Worm (Caenorhabditis elegans) whole organism, L2 larva: ENCODE measurements around the gene lgc-20.

ENCODE experiments used
- C34F6.9 ChIP-seq: fragments of 150-350 bp; optimal IDR thresholded peaks from 2 replicates; lab custom pipeline; 2014; ENCODE audit warnings: missing biosample characterization, missing genetic modification characterization
- F13H6.1 ChIP-seq: sonication (generic microtip); optimal IDR thresholded peaks from 2 replicates; lab custom pipeline; 2016; ENCODE audit warnings: missing genetic modification characterization, missing compliant biosample characterization
- R02D3.7 ChIP-seq: fragments of 150-350 bp; optimal IDR thresholded peaks from 2 replicates; lab custom pipeline; 2014; ENCODE audit warnings: missing biosample characterization, missing genetic modification characterization
- Y55F3AM.14 ChIP-seq: fragments of 200-800 bp; sonication (Bioruptor generic); optimal IDR thresholded peaks from 2 replicates; lab custom pipeline; 2018; ENCODE audit warnings: mild to moderate bottlenecking, missing genetic modification characterization, missing compliant biosample characterization
- ZK546.5 ChIP-seq: sonication (generic microtip); optimal IDR thresholded peaks from 2 replicates; lab custom pipeline; 2017; ENCODE audit warnings: missing biosample characterization, missing genetic modification characterization
- alr-1 ChIP-seq: fragments of 150-350 bp; optimal IDR thresholded peaks from 2 replicates; lab custom pipeline; 2014; ENCODE audit warnings: missing biosample characterization, missing genetic modification characterization
- aly-2 ChIP-seq: fragments of 150-350 bp; optimal IDR thresholded peaks from 2 replicates; lab custom pipeline; 2014; ENCODE audit warnings: missing biosample characterization, missing genetic modification characterization
- ama-1 ChIP-seq: fragments of 150-350 bp; optimal IDR thresholded peaks from 2 replicates; lab custom pipeline; 2018; ENCODE audit warnings: inconsistent platforms
- blmp-1 ChIP-seq: sonication (generic microtip); optimal IDR thresholded peaks from 2 replicates; lab custom pipeline; 2017; ENCODE audit warnings: missing genetic modification characterization, mild to moderate bottlenecking, missing compliant biosample characterization, antibody characterized with exemption, moderate library complexity; ENCODE audit not compliant: insufficient read depth
- ceh-82 ChIP-seq: fragments of 150-350 bp; optimal IDR thresholded peaks from 2 replicates; lab custom pipeline; 2014; ENCODE audit warnings: missing biosample characterization, missing genetic modification characterization
- crh-2 ChIP-seq: sonication (generic microtip); optimal IDR thresholded peaks from 2 replicates; lab custom pipeline; 2017; ENCODE audit warnings: missing biosample characterization, missing genetic modification characterization
- egl-27 ChIP-seq: sonication (generic microtip); optimal IDR thresholded peaks from 3 replicates; lab custom pipeline; 2017; ENCODE audit warnings: missing biosample characterization, missing genetic modification reagents, missing genetic modification characterization
- elt-1 ChIP-seq: fragments of 150-350 bp; optimal IDR thresholded peaks from 2 replicates; lab custom pipeline; 2014; ENCODE audit warnings: missing biosample characterization, missing genetic modification characterization
- elt-3 ChIP-seq: sonication (generic microtip); optimal IDR thresholded peaks from 2 replicates; lab custom pipeline; 2017; ENCODE audit warnings: missing biosample characterization, missing genetic modification characterization
- fos-1 ChIP-seq: fragments of 150-350 bp; optimal IDR thresholded peaks from 2 replicates; lab custom pipeline; 2014; ENCODE audit warnings: missing biosample characterization, missing genetic modification characterization
- gmeb-1 ChIP-seq: fragments of 150-350 bp; optimal IDR thresholded peaks from 2 replicates; lab custom pipeline; 2014; ENCODE audit warnings: missing biosample characterization, missing genetic modification characterization
- lin-11 ChIP-seq: fragments of 150-350 bp; sonication (generic microtip); optimal IDR thresholded peaks from 2 replicates; lab custom pipeline; 2014; ENCODE audit warnings: missing biosample characterization, missing genetic modification characterization, inconsistent platforms, mixed read lengths
- lin-13 ChIP-seq: fragments of 150-350 bp; optimal IDR thresholded peaks from 2 replicates; lab custom pipeline; 2014; ENCODE audit warnings: missing biosample characterization, missing genetic modification reagents, missing genetic modification characterization
- lsy-2 ChIP-seq, 2 experiments: fragments of 150-350 bp in 1 of 2; sonication (generic microtip) in 1 of 2; optimal IDR thresholded peaks; 2 replicates each; lab custom pipeline; 2014 to 2017; ENCODE audit warnings: missing biosample characterization in 2 of 2, missing genetic modification characterization in 2 of 2
- mab-5 ChIP-seq: fragments of 150-350 bp; optimal IDR thresholded peaks from 2 replicates; lab custom pipeline; 2014; ENCODE audit warnings: missing biosample characterization, missing genetic modification characterization
- mdl-1 ChIP-seq, 2 experiments: fragments of 150-350 bp in 1 of 2; sonication (generic microtip) in 1 of 2; optimal IDR thresholded peaks; 2 replicates each; lab custom pipeline; 2017; ENCODE audit warnings: missing biosample characterization in 2 of 2, missing genetic modification characterization in 2 of 2
- nhr-10 ChIP-seq: sonication (generic microtip); optimal IDR thresholded peaks from 2 replicates; lab custom pipeline; 2017; ENCODE audit warnings: missing biosample characterization, missing genetic modification characterization
- nhr-11 ChIP-seq: fragments of 150-350 bp; optimal IDR thresholded peaks from 2 replicates; lab custom pipeline; 2014; ENCODE audit warnings: missing biosample characterization, missing genetic modification characterization
- nhr-12 ChIP-seq: fragments of 150-350 bp; optimal IDR thresholded peaks from 2 replicates; lab custom pipeline; 2014; ENCODE audit warnings: missing biosample characterization, missing genetic modification characterization
- nhr-129 ChIP-seq: fragments of 150-350 bp; optimal IDR thresholded peaks from 2 replicates; lab custom pipeline; 2014; ENCODE audit warnings: missing biosample characterization, missing genetic modification characterization
- nhr-21 ChIP-seq: fragments of 150-350 bp; optimal IDR thresholded peaks from 2 replicates; lab custom pipeline; 2014; ENCODE audit warnings: missing biosample characterization, missing genetic modification characterization
- nhr-23 ChIP-seq: fragments of 150-350 bp; optimal IDR thresholded peaks from 2 replicates; lab custom pipeline; 2014; ENCODE audit warnings: missing biosample characterization, missing genetic modification reagents, missing genetic modification characterization
- nhr-237 ChIP-seq: fragments of 150-350 bp; optimal IDR thresholded peaks from 2 replicates; lab custom pipeline; 2014; ENCODE audit warnings: missing biosample characterization, missing genetic modification characterization
- nhr-25 ChIP-seq: fragments of 150-350 bp; sonication (generic microtip); optimal IDR thresholded peaks from 3 replicates; lab custom pipeline; 2014; ENCODE audit warnings: missing biosample characterization, missing genetic modification characterization
- nhr-6 ChIP-seq: fragments of 150-350 bp; optimal IDR thresholded peaks from 2 replicates; lab custom pipeline; 2014; ENCODE audit warnings: missing biosample characterization, missing genetic modification characterization
- peb-1 ChIP-seq: fragments of 150-350 bp; optimal IDR thresholded peaks from 2 replicates; lab custom pipeline; 2014; ENCODE audit warnings: missing biosample characterization, missing genetic modification characterization
- sem-4 ChIP-seq: fragments of 150-350 bp; optimal IDR thresholded peaks from 2 replicates; lab custom pipeline; 2014; ENCODE audit warnings: missing biosample characterization, missing genetic modification reagents, missing genetic modification characterization
- skn-1 ChIP-seq: sonication (generic microtip); optimal IDR thresholded peaks from 2 replicates; lab custom pipeline; 2017; ENCODE audit warnings: missing biosample characterization, missing genetic modification characterization
- sma-3 ChIP-seq: sonication (generic microtip); optimal IDR thresholded peaks from 2 replicates; lab custom pipeline; 2016; ENCODE audit warnings: missing genetic modification reagents, missing genetic modification characterization, missing compliant biosample characterization
- sma-9 ChIP-seq, 2 experiments: fragments of 150-350 bp in 1 of 2; sonication (generic microtip) in 1 of 2; optimal IDR thresholded peaks; 2 replicates each; lab custom pipeline; 2014 to 2016; ENCODE audit warnings: missing genetic modification characterization in 2 of 2, mild to moderate bottlenecking in 1 of 2, missing biosample characterization in 1 of 2, missing compliant biosample characterization in 1 of 2, missing genetic modification reagents in 1 of 2, moderate library complexity in 1 of 2
- snpc-4 ChIP-seq: fragments of 150-350 bp; optimal IDR thresholded peaks from 2 replicates; lab custom pipeline; 2014; ENCODE audit warnings: missing biosample characterization, missing genetic modification characterization
- unc-55 ChIP-seq: fragments of 150-350 bp; sonication (generic microtip); optimal IDR thresholded peaks from 3 replicates; lab custom pipeline; 2014; ENCODE audit warnings: missing biosample characterization, missing genetic modification reagents, missing genetic modification characterization
- zag-1 ChIP-seq: fragments of 150-350 bp; optimal IDR thresholded peaks from 2 replicates; lab custom pipeline; 2014; ENCODE audit warnings: missing biosample characterization, missing genetic modification characterization
- ztf-11 ChIP-seq: sonication (generic microtip); optimal IDR thresholded peaks from 2 replicates; lab custom pipeline; 2017; ENCODE audit warnings: missing biosample characterization, missing genetic modification characterization
- ztf-4 ChIP-seq: fragments of 150-350 bp; optimal IDR thresholded peaks from 2 replicates; lab custom pipeline; 2014; ENCODE audit warnings: missing biosample characterization, missing genetic modification characterization

lgc-20 gene

DNA sequence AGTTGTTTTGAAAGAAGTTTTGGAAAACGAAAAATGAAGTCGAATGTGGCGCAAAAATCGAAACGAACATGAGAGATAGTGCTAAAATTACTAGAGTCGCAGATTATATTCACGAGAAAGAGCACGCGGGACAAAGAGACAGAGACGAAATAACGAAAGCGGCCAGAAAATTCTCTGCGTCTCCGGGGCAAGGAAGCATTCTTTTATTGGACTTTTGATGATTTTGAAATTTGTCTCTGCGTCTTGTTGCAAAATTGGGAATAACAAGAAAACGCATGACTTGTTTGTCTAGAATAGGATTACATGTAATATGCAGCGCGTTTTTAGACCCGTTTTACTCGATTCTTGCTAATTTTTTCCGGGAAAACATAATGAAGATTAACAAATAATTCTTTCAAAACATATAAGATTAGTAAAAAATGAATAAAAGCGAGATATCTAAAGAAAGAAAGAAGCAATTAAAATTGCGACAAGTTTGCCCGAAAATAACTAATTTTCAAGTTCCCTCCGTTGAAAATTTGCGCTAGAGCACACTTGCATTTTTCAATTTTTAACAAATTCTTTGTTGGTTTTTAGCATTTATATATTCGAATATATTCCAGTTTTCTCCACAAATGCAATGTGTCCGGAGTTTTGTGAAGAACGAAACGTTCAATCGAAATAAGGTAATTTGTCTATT, 4.6 kb upstream of the lgc-20 start, which contains the start of the genes B0491.6 and pigm-1 (continued):
- peak; percentile 79 for TF ChIP-seq nhr-21 (tag; lab: Kevin White, UChicago)
- TF ChIP-seq R02D3.7, result no peak
- TF ChIP-seq snpc-4 (tag; lab: Kevin White, UChicago), result peak; percentile 51
- no peak for TF ChIP-seq aly-2 (tag; lab: Kevin White, UChicago)
- no peak for TF ChIP-seq nhr-23
- TF ChIP-seq Y55F3AM.14 (GFP tag; lab: Kevin White, UChicago), result no peak
- peak; percentile 39 for TF ChIP-seq lin-13 (GFP tag; lab: Kevin White, UChicago)
- TF ChIP-seq nhr-6 (tag; lab: Kevin White, UChicago), result peak; percentile 79
- TF ChIP-seq ztf-11 (tag; lab: Kevin White, UChicago), result no peak
- TF ChIP-seq elt-3 (tag; lab: Kevin White, UChicago), result no peak
- peak in 1 of 2 experiments; percentile 18 for TF ChIP-seq mdl-1 (tag; optimal IDR thresholded peaks at IDR 0.05; lab: Kevin White, UChicago)
- no peak for TF ChIP-seq nhr-11
- TF ChIP-seq C34F6.9 (tag; lab: Kevin White, UChicago), result peak; percentile 85
- TF ChIP-seq blmp-1 (tag; lab: Kevin White, UChicago), result peak; percentile 44
- TF ChIP-seq alr-1 (tag; lab: Kevin White, UChicago), result no peak
- no peak for TF ChIP-seq ama-1 (lab: Kevin White, UChicago)
- no peak for TF ChIP-seq ceh-82

DNA sequence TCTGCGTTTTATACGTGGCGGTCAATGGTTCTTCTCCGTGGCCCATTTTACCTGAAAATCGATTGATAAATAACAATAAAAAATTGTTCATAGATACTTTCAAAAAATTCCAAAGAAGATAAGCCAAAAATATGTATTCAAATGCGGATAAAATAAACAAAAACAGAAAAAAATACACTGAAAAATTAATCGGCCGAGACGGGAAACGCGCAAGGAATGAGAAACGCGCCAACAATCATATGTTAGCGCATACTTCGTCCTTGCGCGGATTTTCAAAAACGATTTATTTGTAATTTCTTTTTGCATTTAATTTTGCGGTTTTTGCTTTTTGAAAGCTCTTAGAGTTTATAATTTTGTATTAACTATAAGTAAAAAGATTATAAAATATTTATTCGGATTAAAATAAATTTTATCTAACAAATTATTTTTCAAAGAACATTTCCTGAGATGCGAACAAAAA, 2.2 kb upstream of the lgc-20 start, which contains the start of gene nduf-11:
Gene nduf-11, minus strand, starts transcription at position 51 of the 460 bp plus-strand sequence.
- no peak for TF ChIP-seq elt-1 (tag; lab: Kevin White, UChicago)
- peak; percentile 88 to 94 for TF ChIP-seq lsy-2 (tag; optimal IDR thresholded peaks at IDR 0.05; lab: Kevin White, UChicago)
- peak; percentile 5 for TF ChIP-seq zag-1 (tag; lab: Kevin White, UChicago)
- no peak for TF ChIP-seq elt-3 (tag; lab: Kevin White, UChicago)
- TF ChIP-seq peb-1 (tag; lab: Kevin White, UChicago), result no peak
- TF ChIP-seq ama-1 (lab: Kevin White, UChicago), result peak; percentile 65
- no peak for TF ChIP-seq ztf-11 (tag; lab: Kevin White, UChicago)
- peak; percentile 4 for TF ChIP-seq egl-27 (tag; lab: Kevin White, UChicago)
- TF ChIP-seq lin-11, result peak; percentile 67
- TF ChIP-seq sem-4 (tag; lab: Kevin White, UChicago), result peak; percentile 77
- TF ChIP-seq mdl-1 (tag; optimal IDR thresholded peaks at IDR 0.05; lab: Kevin White, UChicago), result peak in 1 of 2 experiments; percentile 7
- TF ChIP-seq nhr-10, result peak; percentile 58
- TF ChIP-seq alr-1 (tag; lab: Kevin White, UChicago), result no peak
- peak; percentile 89 for TF ChIP-seq crh-2 (tag; lab: Kevin White, UChicago)
- no peak for TF ChIP-seq blmp-1 (tag; lab: Kevin White, UChicago)
- peak; percentile 90 for TF ChIP-seq C34F6.9 (tag; lab: Kevin White, UChicago)
- TF ChIP-seq sma-9 (GFP tag; optimal IDR thresholded peaks at IDR 0.05; lab: Kevin White, UChicago), result peak; percentile 91
- no peak for TF ChIP-seq sma-9 (tag; optimal IDR thresholded peaks at IDR 0.05; lab: Kevin White, UChicago)
- no peak for TF ChIP-seq nhr-12 (tag; lab: Kevin White, UChicago)
- no peak for TF ChIP-seq nhr-6 (tag; lab: Kevin White, UChicago)
- TF ChIP-seq nhr-23, result no peak
- peak; percentile 85 for TF ChIP-seq lin-13 (GFP tag; lab: Kevin White, UChicago)
- TF ChIP-seq nhr-237, result peak; percentile 55
- no peak for TF ChIP-seq Y55F3AM.14 (GFP tag; lab: Kevin White, UChicago)
- TF ChIP-seq gmeb-1 (tag; lab: Kevin White, UChicago), result peak; percentile 99
- TF ChIP-seq unc-55, result peak; percentile 95
- peak; percentile 13 for TF ChIP-seq ceh-82
- TF ChIP-seq R02D3.7, result peak; percentile 57
- peak; percentile 72 for TF ChIP-seq mab-5 (tag; lab: Kevin White, UChicago)
- TF ChIP-seq ztf-4 (tag; lab: Kevin White, UChicago), result peak; percentile 65
- TF ChIP-seq snpc-4 (tag; lab: Kevin White, UChicago), result peak; percentile 71
- peak; percentile 75 for TF ChIP-seq nhr-21 (tag; lab: Kevin White, UChicago)
- TF ChIP-seq nhr-25 (tag; lab: Kevin White, UChicago), result peak; percentile 92
- TF ChIP-seq fos-1 (tag; lab: Kevin White, UChicago), result peak; percentile 59
- TF ChIP-seq nhr-11, result no peak
- peak; percentile 81 for TF ChIP-seq F13H6.1 (tag; lab: Kevin White, UChicago)
- peak; percentile 84 for TF ChIP-seq sma-3 (GFP tag; lab: Kevin White, UChicago)
- TF ChIP-seq nhr-129 (tag; lab: Kevin White, UChicago), result peak; percentile 69
- peak; percentile 33 for TF ChIP-seq skn-1 (tag; lab: Kevin White, UChicago)
- peak; percentile 10 for TF ChIP-seq ZK546.5
